Worm (Caenorhabditis elegans) whole organism, L4/young adult: Measurements from ENCODE around the gene K01A2.5.
"Not testable (repeated sequence)": the region's sequence is repeated elsewhere in the genome, so short reads cannot be mapped to it uniquely, and the experiment has no call there.

Experiments
- W03F9.2 ChIP-seq: fragments of 150-350 bp; optimal IDR thresholded peaks from 2 replicates; lab custom pipeline; 2014; ENCODE audit warnings: missing biosample characterization, missing genetic modification characterization
- dao-5 ChIP-seq: sonication (generic microtip); optimal IDR thresholded peaks from 2 replicates; lab custom pipeline; 2016; ENCODE audit warnings: missing genotype, missing genetic modification characterization, moderate library complexity, missing compliant biosample characterization

- not testable (repeated sequence) for TF ChIP-seq W03F9.2, dao-5 (tag; lab: Kevin White, UChicago)
Observed at ce11 chrII:312110-312509, 11.0 kb downstream of the K01A2.5 start, which contains the start of gene mps-2.
